1 fruit fly cellular context compared by ENCODE assay signal in the genomic region with DNA sequence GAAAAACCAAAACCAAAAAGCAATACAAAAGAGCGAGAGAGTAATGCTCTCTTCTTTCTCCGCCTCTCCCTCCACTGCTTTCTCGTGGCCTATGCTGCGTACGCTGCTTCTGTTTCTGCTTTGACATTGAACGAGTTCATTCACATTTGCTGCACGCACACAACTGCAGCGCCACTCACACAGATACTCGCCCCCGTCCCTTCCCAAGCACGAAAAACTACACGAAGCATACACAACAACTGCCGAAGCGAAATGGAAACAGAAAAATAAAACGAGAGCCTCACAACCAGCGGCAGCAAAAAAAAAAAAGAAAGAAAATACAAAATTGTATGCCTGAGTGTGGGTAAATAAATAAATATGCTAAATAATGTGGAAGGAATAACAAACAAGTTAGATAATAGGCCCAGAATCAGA.
TF ChIP-seq lines count a peak whose summit lies in the region.

No protein-coding gene starts in this region.

TF ChIP-seq in whole organism, embryonic, 481 proteins besides CTCF, POLR2A, EP300 and RAD21 (continued from another document):
- TF ChIP-seq kni (GFP tag; optimal IDR thresholded peaks at IDR 0.05; lab: Kevin White, UChicago), result peak; percentile 80
- TF ChIP-seq prd (optimal IDR thresholded peaks at IDR 0.05; lab: Kevin White, UChicago), result no peak
- no peak for TF ChIP-seq prd (GFP tag; IDR thresholded peaks at IDR 0.05; lab: Robert Waterston, UW)
- no peak for TF ChIP-seq gce (GFP tag; IDR thresholded peaks at IDR 0.05; lab: Robert Waterston, UW)
- peak; percentile 74; the same call in 1 of the 2 replicates for TF ChIP-seq CG32767 (GFP tag; IDR thresholded peaks at IDR 0.05; lab: Robert Waterston, UW)
- peak; percentile 88 for TF ChIP-seq ftz-f1 (GFP tag; optimal IDR thresholded peaks at IDR 0.05; lab: Kevin White, UChicago)
- TF ChIP-seq Usf (GFP tag; optimal IDR thresholded peaks at IDR 0.05; lab: Kevin White, UChicago), result no peak
- TF ChIP-seq CG5180 (GFP tag; optimal IDR thresholded peaks at IDR 0.05; lab: Kevin White, UChicago), result no peak
- TF ChIP-seq fd96Cb (tag; optimal IDR thresholded peaks at IDR 0.05; lab: Kevin White, UChicago), result no peak
- TF ChIP-seq lov (optimal IDR thresholded peaks at IDR 0.05; lab: Kevin White, UChicago), result no peak
- no peak for TF ChIP-seq lov (GFP tag; IDR thresholded peaks at IDR 0.05; lab: Robert Waterston, UW)
- TF ChIP-seq HHEX (GFP tag; optimal IDR thresholded peaks at IDR 0.05; lab: Kevin White, UChicago), result no peak
- no peak for TF ChIP-seq sr (GFP tag; IDR thresholded peaks at IDR 0.05; lab: Robert Waterston, UW)
- TF ChIP-seq Doc3 (GFP tag; IDR thresholded peaks at IDR 0.05; lab: Robert Waterston, UW; ENCODE audit: partially characterized antibody), result 0 out of 3 replicates have a peak, but pooled peaks have one; percentile 15
- no peak for TF ChIP-seq her (GFP tag; optimal IDR thresholded peaks at IDR 0.05; lab: Kevin White, UChicago)
- no peak for TF ChIP-seq CG12299 (tag; optimal IDR thresholded peaks at IDR 0.05; lab: Kevin White, UChicago)
- peak; percentile 85; the same call in 3 of the 4 replicates for TF ChIP-seq chinmo (GFP tag; IDR thresholded peaks at IDR 0.05; lab: Robert Waterston, UW; ENCODE audit: partially characterized antibody)
- no peak for TF ChIP-seq hth (optimal IDR thresholded peaks at IDR 0.05; lab: Kevin White, UChicago)
- TF ChIP-seq da (GFP tag; optimal IDR thresholded peaks at IDR 0.05; lab: Kevin White, UChicago), result no peak
- no peak for TF ChIP-seq CG6765 (GFP tag; optimal IDR thresholded peaks at IDR 0.05; lab: Kevin White, UChicago)
- TF ChIP-seq Deaf1 (tag; optimal IDR thresholded peaks at IDR 0.05; lab: Kevin White, UChicago), result peak; percentile 94
- no peak for TF ChIP-seq p53 (GFP tag; optimal IDR thresholded peaks at IDR 0.05; lab: Kevin White, UChicago)
- no peak for TF ChIP-seq Doc2 (GFP tag; IDR thresholded peaks at IDR 0.05; lab: Robert Waterston, UW)
- peak; percentile 43 for TF ChIP-seq sd (tag; optimal IDR thresholded peaks at IDR 0.05; lab: Kevin White, UChicago)
- TF ChIP-seq vvl (GFP tag; IDR thresholded peaks at IDR 0.05; lab: Robert Waterston, UW), result peak; percentile 58; the same call in 1 of the 2 replicates
- TF ChIP-seq crol (GFP tag; IDR thresholded peaks at IDR 0.05; lab: Robert Waterston, UW), result peak; percentile 73
- TF ChIP-seq pfk (GFP tag; optimal IDR thresholded peaks at IDR 0.05; lab: Kevin White, UChicago), result no peak
- TF ChIP-seq CG2678 (tag; optimal IDR thresholded peaks at IDR 0.05; lab: Kevin White, UChicago), result no peak
- no peak for TF ChIP-seq twi (tag; optimal IDR thresholded peaks at IDR 0.05; lab: Kevin White, UChicago)
- no peak for TF ChIP-seq gsb (GFP tag; IDR thresholded peaks at IDR 0.05; lab: Robert Waterston, UW)
- TF ChIP-seq Sry-β (GFP tag; optimal IDR thresholded peaks at IDR 0.05; lab: Kevin White, UChicago), result no peak
- TF ChIP-seq otp (GFP tag; IDR thresholded peaks at IDR 0.05; lab: Robert Waterston, UW), result no peak
- no peak for TF ChIP-seq Rx (GFP tag; IDR thresholded peaks at IDR 0.05; lab: Robert Waterston, UW)
- no peak for TF ChIP-seq D (optimal IDR thresholded peaks at IDR 0.05; lab: Kevin White, UChicago)
- no peak for TF ChIP-seq D (GFP tag; optimal IDR thresholded peaks at IDR 0.05; lab: Kevin White, UChicago)
- no peak for TF ChIP-seq vfl (GFP tag; optimal IDR thresholded peaks at IDR 0.05; lab: Kevin White, UChicago)
- TF ChIP-seq Nf-YC (tag; optimal IDR thresholded peaks at IDR 0.05; lab: Kevin White, UChicago), result no peak
- no peak for TF ChIP-seq CG14860 (GFP tag; IDR thresholded peaks at IDR 0.05; lab: Robert Waterston, UW; ENCODE audit: partially characterized antibody)
- no peak for TF ChIP-seq CHES-1-like (GFP tag; optimal IDR thresholded peaks at IDR 0.05; lab: Kevin White, UChicago)
- peak; percentile 23; the same call in 1 of the 2 replicates for TF ChIP-seq amos (GFP tag; IDR thresholded peaks at IDR 0.05; lab: Robert Waterston, UW; ENCODE audit: partially characterized antibody)
- TF ChIP-seq Sox100B (GFP tag; optimal IDR thresholded peaks at IDR 0.05; lab: Kevin White, UChicago), result no peak
- TF ChIP-seq CG17912 (GFP tag; optimal IDR thresholded peaks at IDR 0.05; lab: Kevin White, UChicago), result no peak
- TF ChIP-seq Max (GFP tag; optimal IDR thresholded peaks at IDR 0.05; lab: Kevin White, UChicago), result no peak
- no peak for TF ChIP-seq CG8281 (tag; optimal IDR thresholded peaks at IDR 0.05; lab: Kevin White, UChicago)
- no peak for TF ChIP-seq CG7556 (GFP tag; optimal IDR thresholded peaks at IDR 0.05; lab: Kevin White, UChicago)
- no peak for TF ChIP-seq CG10959 (GFP tag; IDR thresholded peaks at IDR 0.05; lab: Robert Waterston, UW)
- TF ChIP-seq run (tag; optimal IDR thresholded peaks at IDR 0.05; lab: Kevin White, UChicago), result no peak
- no peak for TF ChIP-seq ap (GFP tag; IDR thresholded peaks at IDR 0.05; lab: Robert Waterston, UW)
- TF ChIP-seq nom (GFP tag; optimal IDR thresholded peaks at IDR 0.05; lab: Kevin White, UChicago), result peak; percentile 79
- TF ChIP-seq CG15479 (GFP tag; optimal IDR thresholded peaks at IDR 0.05; lab: Kevin White, UChicago), result peak; percentile 8
- no peak for TF ChIP-seq toy (GFP tag; IDR thresholded peaks at IDR 0.05; lab: Robert Waterston, UW)
- TF ChIP-seq pnt (GFP tag; optimal IDR thresholded peaks at IDR 0.05; lab: Kevin White, UChicago), result no peak
- no peak for TF ChIP-seq Lim3 (GFP tag; IDR thresholded peaks at IDR 0.05; lab: Robert Waterston, UW)
- no peak for TF ChIP-seq Tbp (GFP tag; optimal IDR thresholded peaks at IDR 0.05; lab: Kevin White, UChicago)
- TF ChIP-seq CG13287 (GFP tag; IDR thresholded peaks at IDR 0.05; lab: Robert Waterston, UW; ENCODE audit: partially characterized antibody), result peak; percentile 17; the same call in 1 of the 2 replicates
- TF ChIP-seq caup (GFP tag; optimal IDR thresholded peaks at IDR 0.05; lab: Kevin White, UChicago; ENCODE audit: severe bottlenecking), result no peak
TF ChIP-seq in whole organism, embryonic: peak in this region for 40.
